Fruit fly (Drosophila melanogaster) whole organism, wandering third instar larva: ENCODE measurements around the gene CG43841.
A peak's percentile ranks its signal among the peaks of the same experiment; 100 is the strongest.

Source experiments
- CrebA ChIP-seq: fragments of 200-800 bp; sonication (Bioruptor generic); optimal IDR thresholded peaks from 2 replicates; lab custom pipeline; 2016; ENCODE audit warnings: missing biosample characterization, mild to moderate bottlenecking, missing genetic modification characterization, borderline replicate concordance
- Dfd ChIP-seq: fragments of >200 bp; optimal IDR thresholded peaks from 2 replicates; lab custom pipeline; 2017; ENCODE audit warnings: missing biosample characterization, missing genetic modification characterization
- Dif ChIP-seq: fragments of 200-275, 200-300 bp; sonication (Bioruptor generic); optimal IDR thresholded peaks from 2 replicates; lab custom pipeline; 2018; ENCODE audit warnings: missing biosample characterization, missing genetic modification characterization; ENCODE audit not compliant: partially characterized antibody
- Hnf4 ChIP-seq: fragments of 200-800 bp; sonication (Bioruptor generic); optimal IDR thresholded peaks from 2 replicates; lab custom pipeline; 2016; ENCODE audit warnings: missing biosample characterization, mild to moderate bottlenecking, missing genetic modification characterization
- Hr83 ChIP-seq: fragments of 200-300 bp; sonication (Bioruptor generic); optimal IDR thresholded peaks from 2 replicates; lab custom pipeline; 2016; ENCODE audit warnings: missing biosample characterization, mild to moderate bottlenecking, missing genetic modification characterization, moderate library complexity; ENCODE audit not compliant: poor library complexity, severe bottlenecking
- Myc ChIP-seq: fragments of >200 bp; optimal IDR thresholded peaks from 2 replicates; lab custom pipeline; 2017
- OdsH ChIP-seq: fragments of 200-800 bp; sonication (Bioruptor generic); optimal IDR thresholded peaks from 2 replicates; lab custom pipeline; 2016; ENCODE audit warnings: missing biosample characterization, mild to moderate bottlenecking, missing genetic modification characterization
- Rel ChIP-seq, 2 experiments: fragments of 200-800 bp; sonication (Bioruptor generic) in 1 of 2; optimal IDR thresholded peaks; 2 replicates in 1 of 2; 3 replicates in 1 of 2; lab custom pipeline; 2016 to 2019; ENCODE audit warnings: mild to moderate bottlenecking in 2 of 2, missing biosample characterization in 2 of 2, missing genetic modification characterization in 2 of 2, moderate library complexity in 1 of 2
- Sp1 ChIP-seq: fragments of 200-800 bp; sonication (Bioruptor generic); optimal IDR thresholded peaks from 3 replicates; lab custom pipeline; 2019; ENCODE audit warnings: missing biosample characterization, mild to moderate bottlenecking, missing genetic modification characterization, moderate library complexity
- Vsx2 ChIP-seq: fragments of 200-300, 225-300 bp; sonication (Bioruptor generic); optimal IDR thresholded peaks from 2 replicates; lab custom pipeline; 2018; ENCODE audit warnings: missing biosample characterization, missing genetic modification characterization; ENCODE audit not compliant: partially characterized antibody
- br ChIP-seq: fragments of 200-800 bp; sonication (Bioruptor generic); optimal IDR thresholded peaks from 2 replicates; lab custom pipeline; 2016; ENCODE audit warnings: missing biosample characterization, missing genetic modification characterization
- dl ChIP-seq, 2 experiments: fragments of 175-275, 200-275 bp in 1 of 2; fragments of 200-275 bp in 1 of 2; sonication (Bioruptor generic); optimal IDR thresholded peaks; lab custom pipeline; 2018; ENCODE audit warnings: mild to moderate bottlenecking in 2 of 2, missing biosample characterization in 2 of 2, missing genetic modification characterization in 2 of 2, moderate library complexity in 2 of 2; ENCODE audit not compliant: partially characterized antibody in 2 of 2, insufficient read depth in 1 of 2
- foxo ChIP-seq, 2 experiments: fragments of 200-800 bp; sonication (Bioruptor generic); optimal IDR thresholded peaks; 2 replicates in 1 of 2; 3 replicates in 1 of 2; lab custom pipeline; 2016 to 2017; ENCODE audit warnings: missing biosample characterization in 2 of 2, missing genetic modification characterization in 2 of 2
- fru ChIP-seq: fragments of 200-800 bp; sonication (Bioruptor generic); optimal IDR thresholded peaks from 3 replicates; lab custom pipeline; 2016; ENCODE audit warnings: missing biosample characterization, mild to moderate bottlenecking, missing genetic modification characterization
- h ChIP-seq: fragments of 200-800 bp; sonication (Bioruptor generic); optimal IDR thresholded peaks from 3 replicates; lab custom pipeline; 2016; ENCODE audit warnings: missing biosample characterization, mild to moderate bottlenecking, missing genetic modification characterization
- jim ChIP-seq: fragments of 175-275, 200-325 bp; sonication (Bioruptor generic); optimal IDR thresholded peaks from 2 replicates; lab custom pipeline; 2016; ENCODE audit warnings: missing biosample characterization, mild to moderate bottlenecking, missing genetic modification characterization
- lola ChIP-seq: fragments of >200 bp; optimal IDR thresholded peaks from 2 replicates; lab custom pipeline; 2017; ENCODE audit warnings: missing biosample characterization, missing genetic modification characterization
- pan ChIP-seq: fragments of >200 bp; optimal IDR thresholded peaks from 2 replicates; lab custom pipeline; 2017
- psq ChIP-seq: fragments of 200-800 bp; sonication (Bioruptor generic); optimal IDR thresholded peaks from 3 replicates; lab custom pipeline; 2017; ENCODE audit warnings: missing biosample characterization, mild to moderate bottlenecking, missing genetic modification characterization, moderate library complexity
- rgr ChIP-seq: fragments of 200-800 bp; sonication (Bioruptor generic); optimal IDR thresholded peaks from 3 replicates; lab custom pipeline; 2016; ENCODE audit warnings: missing biosample characterization, mild to moderate bottlenecking, missing genetic modification characterization
- sage ChIP-seq: fragments of 200-800 bp; sonication (Bioruptor generic); optimal IDR thresholded peaks from 2 replicates; lab custom pipeline; 2016; ENCODE audit warnings: missing biosample characterization, mild to moderate bottlenecking, missing genetic modification characterization
- sv ChIP-seq: fragments of 200-800 bp; sonication (Bioruptor generic); optimal IDR thresholded peaks from 3 replicates; lab custom pipeline; 2016; ENCODE audit warnings: missing biosample characterization, missing genetic modification characterization
- tai ChIP-seq: sonication (Bioruptor generic); optimal IDR thresholded peaks from 2 replicates; lab custom pipeline; 2016; ENCODE audit warnings: missing biosample characterization, missing genetic modification characterization
- usp ChIP-seq: fragments of >200 bp; optimal IDR thresholded peaks from 2 replicates; lab custom pipeline; 2017; ENCODE audit warnings: missing biosample characterization, missing genetic modification characterization
- woc ChIP-seq: sonication (Bioruptor generic); optimal IDR thresholded peaks from 2 replicates; lab custom pipeline; 2016; ENCODE audit warnings: missing biosample characterization, mild to moderate bottlenecking, missing genetic modification characterization

The CG43841 gene

DNA sequence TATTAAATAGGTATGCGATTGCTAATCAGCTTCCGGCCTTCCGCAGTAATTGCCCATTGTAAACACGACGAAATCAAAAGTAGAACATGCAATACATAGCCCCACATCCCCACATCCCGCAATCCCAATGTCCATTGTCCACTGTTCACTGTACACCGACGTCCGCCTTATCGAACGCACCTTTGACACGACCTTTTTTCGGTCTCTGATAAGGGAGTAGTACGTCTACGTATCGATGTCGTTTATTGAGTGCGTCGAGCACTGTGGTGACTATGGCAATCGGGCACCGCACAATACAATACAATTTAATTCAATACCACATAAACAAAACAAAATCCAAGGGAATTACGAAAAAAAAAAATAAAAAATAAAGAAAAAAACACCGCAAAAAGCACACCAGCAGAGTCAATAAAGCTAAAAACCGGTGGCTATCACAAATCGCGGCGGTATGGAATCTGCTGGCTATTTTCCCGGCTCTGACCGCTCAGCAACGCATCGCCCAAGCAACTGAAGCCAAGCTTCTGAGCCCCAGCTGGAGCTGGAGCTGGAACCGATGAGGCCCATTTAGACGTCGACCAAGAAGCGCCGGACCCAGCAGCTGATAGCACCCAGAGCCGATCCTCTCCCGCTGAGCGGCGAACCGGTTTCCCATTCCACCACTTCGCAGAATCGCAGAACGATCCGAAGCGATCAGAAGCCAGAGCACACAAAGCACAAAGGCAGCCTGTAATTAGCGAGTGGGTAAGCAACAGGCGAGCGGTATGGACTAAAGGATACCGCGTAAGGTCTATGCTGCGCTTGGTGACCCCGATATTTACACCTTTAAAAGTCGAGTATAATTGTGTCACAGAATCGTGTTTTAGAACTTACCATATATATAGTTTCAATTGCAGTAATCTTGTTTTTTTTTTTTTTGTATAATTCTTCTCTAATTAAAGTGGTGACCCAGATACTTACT, 44.1 kb downstream of the CG43841 start, which contains the start of gene Hayan:
Hayan (minus strand) TSS at position 512 of the 958 bp plus-strand sequence.
- peak; percentile 31 for TF ChIP-seq h
- TF ChIP-seq sv: no peak
- no peak for TF ChIP-seq usp
- TF ChIP-seq dl (GFP tag; optimal IDR thresholded peaks at IDR 0.05; lab: Kevin White, UChicago; ENCODE audit: insufficient read depth in 1 of 2, partially characterized antibody in 2 of 2): peak in 1 of 2 experiments; percentile 12
- TF ChIP-seq Dfd (GFP tag; lab: Kevin White, UChicago): no peak
- TF ChIP-seq jim (GFP tag; lab: Kevin White, UChicago): no peak
- TF ChIP-seq OdsH (GFP tag; lab: Kevin White, UChicago): no peak
- TF ChIP-seq Hnf4 (GFP tag; lab: Kevin White, UChicago): peak; percentile 19
- peak; percentile 78 for TF ChIP-seq Dif (GFP tag; lab: Kevin White, UChicago)
- no peak for TF ChIP-seq psq (GFP tag; lab: Kevin White, UChicago)
- TF ChIP-seq pan: no peak
- no peak for TF ChIP-seq lola (GFP tag; lab: Kevin White, UChicago)
- peak; percentile 69 for TF ChIP-seq Sp1 (GFP tag; lab: Kevin White, UChicago)
- peak; percentile 82 for TF ChIP-seq woc (GFP tag; lab: Kevin White, UChicago)
- no peak for TF ChIP-seq tai (GFP tag; lab: Kevin White, UChicago)
- no peak for TF ChIP-seq CrebA (GFP tag; lab: Kevin White, UChicago)
- peak; percentile 45 for TF ChIP-seq fru (GFP tag; lab: Kevin White, UChicago)
- TF ChIP-seq br: peak; percentile 53
- no peak for TF ChIP-seq Rel (GFP tag; optimal IDR thresholded peaks at IDR 0.05; lab: Kevin White, UChicago)
- TF ChIP-seq Rel (tag; optimal IDR thresholded peaks at IDR 0.05; lab: Kevin White, UChicago): peak; percentile 89
- no peak for TF ChIP-seq Myc (lab: Kevin White, UChicago)
- TF ChIP-seq Vsx2 (GFP tag; lab: Kevin White, UChicago): peak; percentile 79
- no peak for TF ChIP-seq rgr
- peak; percentile 12 for TF ChIP-seq Hr83

- TF ChIP-seq usp (no peak), foxo (GFP tag; optimal IDR thresholded peaks at IDR 0.05; lab: Kevin White, UChicago) (peak in 1 of 2 experiments; percentile 19)
Observed at dm6 chrX:18486356-18487059, 47.0 kb downstream of the CG43841 start, which contains the start of gene psh. TSS of gene psh (minus strand) at chrX:18486921.

DNA sequence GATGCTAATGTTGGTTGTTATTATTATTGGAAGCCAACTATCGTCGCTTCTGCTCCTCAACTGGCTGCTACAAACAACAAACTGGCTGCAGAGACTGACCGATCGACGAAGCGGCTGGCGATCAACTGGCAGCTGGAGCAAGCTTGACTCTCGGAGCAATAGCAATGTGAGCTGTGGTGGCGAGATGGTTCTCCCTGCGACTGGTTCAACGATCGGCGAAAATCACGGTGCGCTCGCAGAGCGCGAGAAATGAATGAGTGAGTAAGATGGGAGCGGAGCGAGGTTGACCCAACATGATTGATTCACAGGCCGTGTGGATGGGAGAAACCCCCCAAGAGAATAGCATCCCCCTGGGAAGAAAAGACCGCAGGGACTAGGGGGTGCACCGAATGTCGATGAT, 50.0 kb downstream of the CG43841 start, which contains the start of gene CG15046:
CG15046 (minus strand) TSS at position 112 of the 400 bp plus-strand sequence.
- TF ChIP-seq Dif (GFP tag; lab: Kevin White, UChicago): peak; percentile 61
- TF ChIP-seq br: no peak
- TF ChIP-seq sage (GFP tag; lab: Kevin White, UChicago): no peak
- peak; percentile 72 to 73 for TF ChIP-seq dl (GFP tag; optimal IDR thresholded peaks at IDR 0.05; lab: Kevin White, UChicago; ENCODE audit: insufficient read depth in 1 of 2, partially characterized antibody in 2 of 2)
- TF ChIP-seq Hr83: no peak
- no peak for TF ChIP-seq Rel (GFP tag; optimal IDR thresholded peaks at IDR 0.05; lab: Kevin White, UChicago)
- peak; percentile 38 for TF ChIP-seq Rel (tag; optimal IDR thresholded peaks at IDR 0.05; lab: Kevin White, UChicago)
- peak; percentile 29 for TF ChIP-seq Vsx2 (GFP tag; lab: Kevin White, UChicago)
